In genomic region chrIII:11459041-11459440, ce11 we compare ENCODE assay signal across 4 worm cellular contexts.
TF ChIP-seq lines count a peak whose summit lies in the region.

No protein-coding gene starts in this region.

TF ChIP-seq in whole organism, L1 larva, 84 proteins besides CTCF, POLR2A, EP300 and RAD21:
- TF ChIP-seq unc-86 (tag; optimal IDR thresholded peaks at IDR 0.05; lab: Kevin White, UChicago) (no peak), lin-14 (GFP tag; optimal IDR thresholded peaks at IDR 0.05; lab: Kevin White, UChicago) (peak; percentile 62)

TF ChIP-seq in whole organism, L4 larva, 104 proteins besides CTCF, POLR2A, EP300 and RAD21:
- TF ChIP-seq lin-13 (GFP tag; optimal IDR thresholded peaks at IDR 0.05; lab: Kevin White, UChicago) = no peak
- 0 out of 2 replicates have a peak, but pooled peaks have one; percentile 7 for TF ChIP-seq hmg-1.1 (GFP tag; IDR thresholded peaks at IDR 0.05; lab: Robert Waterston, UW)
- TF ChIP-seq lin-39 (tag; optimal IDR thresholded peaks at IDR 0.05; lab: Kevin White, UChicago) = no peak
- no peak for TF ChIP-seq aly-2 (tag; optimal IDR thresholded peaks at IDR 0.05; lab: Kevin White, UChicago)
- no peak for TF ChIP-seq tra-1 (GFP tag; IDR thresholded peaks at IDR 0.05; lab: Robert Waterston, UW)
- no peak for TF ChIP-seq ZK337.2 (GFP tag; IDR thresholded peaks at IDR 0.05; lab: Robert Waterston, UW)
- no peak for TF ChIP-seq skn-1 (tag; optimal IDR thresholded peaks at IDR 0.05; lab: Kevin White, UChicago)
- no peak for TF ChIP-seq daf-8 (GFP tag; IDR thresholded peaks at IDR 0.05; lab: Robert Waterston, UW)
- TF ChIP-seq T26A8.4 (GFP tag; IDR thresholded peaks at IDR 0.05; lab: Robert Waterston, UW) = no peak

TF ChIP-seq in whole organism, late embryonic, 69 proteins besides CTCF, POLR2A, EP300 and RAD21:
- TF ChIP-seq ceh-14 (tag; optimal IDR thresholded peaks at IDR 0.05; lab: Kevin White, UChicago) (peak; percentile 9), unc-42 (tag; optimal IDR thresholded peaks at IDR 0.05; lab: Kevin White, UChicago) (peak; percentile 49), elt-2 (tag; optimal IDR thresholded peaks at IDR 0.05; lab: Kevin White, UChicago) (no peak), C08G9.2 (tag; optimal IDR thresholded peaks at IDR 0.05; lab: Kevin White, UChicago) (no peak), unc-3 (GFP tag; conservative IDR thresholded peaks at IDR 0.05; lab: Robert Waterston, UW) (peak; percentile 35), unc-3 (tag; optimal IDR thresholded peaks at IDR 0.05; lab: Kevin White, UChicago) (peak; percentile 35), ceh-31 (tag; optimal IDR thresholded peaks at IDR 0.05; lab: Kevin White, UChicago) (peak; percentile 18)

TF ChIP-seq in whole organism, mixed stage, embryonic, 35 proteins besides CTCF, POLR2A, EP300 and RAD21:
- no peak for TF ChIP-seq ceh-39 (tag; optimal IDR thresholded peaks at IDR 0.05; lab: Kevin White, UChicago)
- TF ChIP-seq ces-1 (GFP tag; optimal IDR thresholded peaks at IDR 0.05; lab: Kevin White, UChicago) = peak; percentile 58
